Worm (Caenorhabditis elegans) whole organism, midembryonic: Measurements from ENCODE around the gene ocr-2.

Experiments used
- T22C8.4 ChIP-seq: fragments of 200-800 bp; sonication (Bioruptor generic); IDR thresholded peaks from 2 replicates; pipeline ENCODE4 v1.3.6; 2022; ENCODE audit warnings: missing genetic modification characterization, missing compliant biosample characterization
- cog-1 ChIP-seq: sonication (generic microtip); optimal IDR thresholded peaks from 2 replicates; lab custom pipeline; 2016; ENCODE audit warnings: missing genetic modification characterization, missing compliant biosample characterization
- flt-1 ChIP-seq: fragments of 200-800 bp; sonication (Bioruptor generic); IDR thresholded peaks from 2 replicates; pipeline ENCODE4 v1.3.6; 2022; ENCODE audit warnings: missing genetic modification characterization, missing compliant biosample characterization
- klf-2 ChIP-seq: fragments of 200-800 bp; sonication (Bioruptor generic); conservative IDR thresholded peaks from 2 replicates; pipeline ENCODE4 v1.3.6; 2022; ENCODE audit warnings: missing genetic modification reagents, missing genetic modification characterization, missing compliant biosample characterization
- med-1 ChIP-seq: sonication (generic microtip); optimal IDR thresholded peaks from 2 replicates; lab custom pipeline; 2017; ENCODE audit warnings: missing genetic modification characterization, mild to moderate bottlenecking, missing compliant biosample characterization, antibody characterized with exemption, missing genetic modification reagents; ENCODE audit not compliant: insufficient read depth
- ref-1 ChIP-seq: fragments of 200-800 bp; sonication (Bioruptor generic); conservative IDR thresholded peaks from 2 replicates; pipeline ENCODE4 v1.3.6; 2022; ENCODE audit warnings: missing genetic modification reagents, missing genetic modification characterization, missing compliant biosample characterization
- tab-1 ChIP-seq: fragments of 200-800 bp; sonication (Bioruptor generic); IDR thresholded peaks from 2 replicates; pipeline ENCODE4 v1.3.6; 2022; ENCODE audit warnings: missing genetic modification characterization, missing compliant biosample characterization
- ztf-23 ChIP-seq: fragments of 200-800 bp; sonication (Bioruptor generic); IDR thresholded peaks from 2 replicates; pipeline ENCODE4 v1.3.6; 2022; ENCODE audit warnings: missing genetic modification reagents, missing genetic modification characterization, missing compliant biosample characterization
- ztf-29 ChIP-seq: fragments of 200-800 bp; sonication (Bioruptor generic); IDR thresholded peaks from 2 replicates; pipeline ENCODE4 v1.3.6; 2022; ENCODE audit warnings: missing genetic modification reagents, missing genetic modification characterization, missing compliant biosample characterization

- no peak for TF ChIP-seq ref-1 (GFP tag; lab: Robert Waterston, UW)
- TF ChIP-seq cog-1 (tag; lab: Kevin White, UChicago): no peak
- TF ChIP-seq flt-1: no peak
- TF ChIP-seq klf-2 (GFP tag; lab: Robert Waterston, UW): no peak
- no peak for TF ChIP-seq T22C8.4 (GFP tag; lab: Robert Waterston, UW)
- no peak for TF ChIP-seq tab-1
- TF ChIP-seq ztf-23 (GFP tag; lab: Robert Waterston, UW): no peak; the same call in 1 of the 2 replicates
- TF ChIP-seq ztf-29 (GFP tag; lab: Robert Waterston, UW): no peak
- no peak for TF ChIP-seq med-1 (GFP tag; lab: Kevin White, UChicago)
These were observed 30.2 kb downstream of the ocr-2 start for ce11 chrIV:8189667-8190066.
